Worm (Caenorhabditis elegans) whole organism, late embryonic: Measurements from ENCODE around the gene F41E6.8.

Source experiments
- ceh-19 ChIP-seq: fragments of 200-800 bp; sonication (Bioruptor generic); optimal IDR thresholded peaks from 2 replicates; lab custom pipeline; 2018; ENCODE audit warnings: mild to moderate bottlenecking, missing genetic modification characterization, missing compliant biosample characterization
- elt-2 ChIP-seq: sonication (generic microtip); optimal IDR thresholded peaks from 2 replicates; lab custom pipeline; 2016; ENCODE audit warnings: missing genetic modification reagents, missing genetic modification characterization, missing compliant biosample characterization
- elt-4 ChIP-seq: sonication (generic microtip); optimal IDR thresholded peaks from 2 replicates; lab custom pipeline; 2016; ENCODE audit warnings: missing genetic modification characterization, missing compliant biosample characterization
- eyg-1 ChIP-seq: sonication (generic microtip); optimal IDR thresholded peaks from 2 replicates; lab custom pipeline; 2016; ENCODE audit warnings: missing genotype, missing genetic modification characterization, missing compliant biosample characterization
- hlh-6 ChIP-seq: sonication (generic microtip); optimal IDR thresholded peaks from 2 replicates; lab custom pipeline; 2016; ENCODE audit warnings: missing genotype, missing genetic modification characterization, missing compliant biosample characterization
- hlh-8 ChIP-seq: sonication (generic microtip); optimal IDR thresholded peaks from 2 replicates; lab custom pipeline; 2016; ENCODE audit warnings: missing genotype, missing genetic modification characterization, missing compliant biosample characterization
- madf-2 ChIP-seq: sonication (generic microtip); optimal IDR thresholded peaks from 2 replicates; lab custom pipeline; 2017; ENCODE audit warnings: missing genetic modification characterization, missing compliant biosample characterization
- pag-3 ChIP-seq: sonication (generic microtip); optimal IDR thresholded peaks from 2 replicates; lab custom pipeline; 2016; ENCODE audit warnings: missing compliant biosample characterization, missing genetic modification characterization, borderline replicate concordance
- pha-4 ChIP-seq: fragments of 150-350 bp; optimal IDR thresholded peaks from 2 replicates; lab custom pipeline; 2018; ENCODE audit warnings: missing biosample characterization, missing genetic modification reagents, missing genetic modification characterization
- sox-4 ChIP-seq: sonication (generic microtip); optimal IDR thresholded peaks from 2 replicates; lab custom pipeline; 2017; ENCODE audit warnings: mild to moderate bottlenecking, missing genetic modification characterization, inconsistent platforms, missing compliant biosample characterization
- zip-5 ChIP-seq: sonication (generic microtip); optimal IDR thresholded peaks from 2 replicates; lab custom pipeline; 2016; ENCODE audit warnings: missing genetic modification characterization, missing compliant biosample characterization

ce11 chrV:8608483-8608882, 7.2 kb upstream of the F41E6.8 start:
- no peak for TF ChIP-seq pha-4
- no peak for TF ChIP-seq madf-2 (tag; lab: Kevin White, UChicago)
- TF ChIP-seq pag-3 (tag; lab: Kevin White, UChicago), result no peak
- TF ChIP-seq elt-4 (tag; lab: Kevin White, UChicago), result no peak
- no peak for TF ChIP-seq hlh-6 (tag; lab: Kevin White, UChicago)
- TF ChIP-seq ceh-19 (GFP tag; lab: Kevin White, UChicago), result no peak
- TF ChIP-seq eyg-1 (tag; lab: Kevin White, UChicago), result no peak
- TF ChIP-seq elt-2, result no peak
- no peak for TF ChIP-seq sox-4 (tag; lab: Kevin White, UChicago)
- TF ChIP-seq zip-5 (tag; lab: Kevin White, UChicago), result no peak
- TF ChIP-seq hlh-8 (tag; lab: Kevin White, UChicago), result no peak
